Worm (Caenorhabditis elegans): ENCODE measurements around the gene srlf-23.

The srlf-23 gene

ce11 chrV:893437-894018 is at the start of gene srlf-23, which contains the start of gene srlf-20:
TSS of gene srlf-23 (minus strand) at chrV:893537.
TSS of gene srlf-20 (plus strand) at chrV:893968.
- TF ChIP-seq B0310.2 (tag; optimal IDR thresholded peaks at IDR 0.05) (no peak), scrt-1 (GFP tag; IDR thresholded peaks at IDR 0.05) (no peak), tra-4 (tag; optimal IDR thresholded peaks at IDR 0.05) (no peak), flt-1 (GFP tag; IDR thresholded peaks at IDR 0.05) (no peak), ceh-13 (GFP tag; optimal IDR thresholded peaks at IDR 0.05) (no peak), tbx-11 (GFP tag; IDR thresholded peaks at IDR 0.05) (no peak), pes-1 (GFP tag; IDR thresholded peaks at IDR 0.05) (no peak), aly-1 (tag; optimal IDR thresholded peaks at IDR 0.05) (no peak), F13C5.2 (tag; optimal IDR thresholded peaks at IDR 0.05) (no peak)

ce11 chrV:942556-942955 is 49.2 kb upstream of the srlf-23 start:
- TF ChIP-seq sea-1 (GFP tag; conservative IDR thresholded peaks at IDR 0.05): no peak
- TF ChIP-seq tra-4 (tag; optimal IDR thresholded peaks at IDR 0.05): no peak
- TF ChIP-seq ceh-13 (GFP tag; optimal IDR thresholded peaks at IDR 0.05): no peak
- no peak for TF ChIP-seq B0310.2 (tag; optimal IDR thresholded peaks at IDR 0.05)
- TF ChIP-seq scrt-1 (GFP tag; IDR thresholded peaks at IDR 0.05): no peak
- no peak for TF ChIP-seq hnd-1 (tag; optimal IDR thresholded peaks at IDR 0.05)
- TF ChIP-seq ama-1 (optimal IDR thresholded peaks at IDR 0.05): no peak
- TF ChIP-seq ets-7 (tag; optimal IDR thresholded peaks at IDR 0.05): no peak
- TF ChIP-seq tbx-37 (GFP tag; conservative IDR thresholded peaks at IDR 0.05): no peak
- TF ChIP-seq F13C5.2 (tag; optimal IDR thresholded peaks at IDR 0.05): no peak

- TF ChIP-seq hnd-1 (tag; optimal IDR thresholded peaks at IDR 0.05) (no peak), tra-4 (tag; optimal IDR thresholded peaks at IDR 0.05) (no peak), tbx-37 (GFP tag; conservative IDR thresholded peaks at IDR 0.05) (no peak), B0310.2 (tag; optimal IDR thresholded peaks at IDR 0.05) (no peak), pes-1 (GFP tag; IDR thresholded peaks at IDR 0.05) (no peak), ceh-36 (tag; optimal IDR thresholded peaks at IDR 0.05) (no peak), hmg-4 (GFP tag; optimal IDR thresholded peaks at IDR 0.05) (no peak), ets-7 (tag; optimal IDR thresholded peaks at IDR 0.05) (no peak)
Measured at ce11 chrV:939341-939740, 46.0 kb upstream of the srlf-23 start.

ce11 chrV:917488-917887 is 24.2 kb upstream of the srlf-23 start, which contains the start of gene H24K24.2:
TSS of gene H24K24.2 (plus strand) at chrV:917788.
- TF ChIP-seq tbx-37 (GFP tag; conservative IDR thresholded peaks at IDR 0.05) (no peak), sea-1 (GFP tag; conservative IDR thresholded peaks at IDR 0.05) (no peak), hnd-1 (tag; optimal IDR thresholded peaks at IDR 0.05) (no peak), ama-1 (optimal IDR thresholded peaks at IDR 0.05) (no peak)

ce11 chrV:915716-916115 is 22.4 kb upstream of the srlf-23 start:
- no peak for TF ChIP-seq ceh-13 (GFP tag; optimal IDR thresholded peaks at IDR 0.05)
- no peak for TF ChIP-seq tbx-11 (GFP tag; IDR thresholded peaks at IDR 0.05)
- no peak for TF ChIP-seq pes-1 (GFP tag; IDR thresholded peaks at IDR 0.05)
- no peak for TF ChIP-seq ets-7 (tag; optimal IDR thresholded peaks at IDR 0.05)
- TF ChIP-seq ceh-36 (tag; optimal IDR thresholded peaks at IDR 0.05): no peak
- no peak for TF ChIP-seq aly-1 (tag; optimal IDR thresholded peaks at IDR 0.05)
- TF ChIP-seq hmg-4 (GFP tag; optimal IDR thresholded peaks at IDR 0.05): no peak

- no peak for TF ChIP-seq ceh-36 (tag; optimal IDR thresholded peaks at IDR 0.05)
- no peak for TF ChIP-seq scrt-1 (GFP tag; IDR thresholded peaks at IDR 0.05)
- no peak for TF ChIP-seq tbx-11 (GFP tag; IDR thresholded peaks at IDR 0.05)
- no peak for TF ChIP-seq aly-1 (tag; optimal IDR thresholded peaks at IDR 0.05)
- TF ChIP-seq ceh-13 (GFP tag; optimal IDR thresholded peaks at IDR 0.05): no peak
- TF ChIP-seq B0310.2 (tag; optimal IDR thresholded peaks at IDR 0.05): no peak
- TF ChIP-seq tbx-37 (GFP tag; conservative IDR thresholded peaks at IDR 0.05): no peak
- no peak for TF ChIP-seq hnd-1 (tag; optimal IDR thresholded peaks at IDR 0.05)
- no peak for TF ChIP-seq tra-4 (tag; optimal IDR thresholded peaks at IDR 0.05)
- no peak for TF ChIP-seq F13C5.2 (tag; optimal IDR thresholded peaks at IDR 0.05)
- no peak for TF ChIP-seq pes-1 (GFP tag; IDR thresholded peaks at IDR 0.05)
- TF ChIP-seq hmg-4 (GFP tag; optimal IDR thresholded peaks at IDR 0.05): no peak
- TF ChIP-seq hmbx-1 (tag; optimal IDR thresholded peaks at IDR 0.05): no peak
- TF ChIP-seq ama-1 (optimal IDR thresholded peaks at IDR 0.05): no peak
- TF ChIP-seq ets-7 (tag; optimal IDR thresholded peaks at IDR 0.05): no peak
- TF ChIP-seq flt-1 (GFP tag; IDR thresholded peaks at IDR 0.05): no peak
- no peak for TF ChIP-seq sea-1 (GFP tag; conservative IDR thresholded peaks at IDR 0.05)
Measured at ce11 chrV:911474-911873, 18.1 kb upstream of the srlf-23 start, which contains the start of gene adh-5. TSS of gene adh-5 (plus strand) at chrV:911774.

ce11 chrV:910588-910987 is 17.3 kb upstream of the srlf-23 start:
- TF ChIP-seq B0310.2 (tag; optimal IDR thresholded peaks at IDR 0.05) (no peak), aly-1 (tag; optimal IDR thresholded peaks at IDR 0.05) (no peak), ama-1 (optimal IDR thresholded peaks at IDR 0.05) (no peak), hmg-4 (GFP tag; optimal IDR thresholded peaks at IDR 0.05) (no peak), scrt-1 (GFP tag; IDR thresholded peaks at IDR 0.05) (no peak), sea-1 (GFP tag; conservative IDR thresholded peaks at IDR 0.05) (no peak), ceh-36 (tag; optimal IDR thresholded peaks at IDR 0.05) (no peak), pes-1 (GFP tag; IDR thresholded peaks at IDR 0.05) (no peak), tra-4 (tag; optimal IDR thresholded peaks at IDR 0.05) (no peak), ceh-13 (GFP tag; optimal IDR thresholded peaks at IDR 0.05) (no peak), F13C5.2 (tag; optimal IDR thresholded peaks at IDR 0.05) (no peak), tbx-11 (GFP tag; IDR thresholded peaks at IDR 0.05) (no peak)

- TF ChIP-seq flt-1 (GFP tag; IDR thresholded peaks at IDR 0.05): no peak
- TF ChIP-seq tra-4 (tag; optimal IDR thresholded peaks at IDR 0.05): no peak
- no peak for TF ChIP-seq hnd-1 (tag; optimal IDR thresholded peaks at IDR 0.05)
- TF ChIP-seq ceh-36 (tag; optimal IDR thresholded peaks at IDR 0.05): no peak
- no peak for TF ChIP-seq pes-1 (GFP tag; IDR thresholded peaks at IDR 0.05)
- TF ChIP-seq aly-1 (tag; optimal IDR thresholded peaks at IDR 0.05): no peak
- no peak for TF ChIP-seq ama-1 (optimal IDR thresholded peaks at IDR 0.05)
- no peak for TF ChIP-seq F13C5.2 (tag; optimal IDR thresholded peaks at IDR 0.05)
- TF ChIP-seq tbx-37 (GFP tag; conservative IDR thresholded peaks at IDR 0.05): no peak
- no peak for TF ChIP-seq hmbx-1 (tag; optimal IDR thresholded peaks at IDR 0.05)
- TF ChIP-seq scrt-1 (GFP tag; IDR thresholded peaks at IDR 0.05): no peak
- no peak for TF ChIP-seq B0310.2 (tag; optimal IDR thresholded peaks at IDR 0.05)
- no peak for TF ChIP-seq ceh-13 (GFP tag; optimal IDR thresholded peaks at IDR 0.05)
- TF ChIP-seq ets-7 (tag; optimal IDR thresholded peaks at IDR 0.05): no peak
Measured at ce11 chrV:908681-909080, 15.3 kb upstream of the srlf-23 start.
